Fruit fly (Drosophila melanogaster): Measurements from ENCODE around the gene CG10165.

Gene CG10165

dm6 chr2L:19489997-19490461 lies 40.1 kb downstream of the CG10165 start, which contains the start of the genes CG10194 and CG18094:
CG10194 (minus strand) TSS chr2L:19490104.
CG18094 (plus strand) TSS chr2L:19490262.
- TF ChIP-seq Sin3A (optimal IDR thresholded peaks at IDR 0.05), result no peak
- no peak for TF ChIP-seq Myc (optimal IDR thresholded peaks at IDR 0.05)
- no peak for TF ChIP-seq psq (optimal IDR thresholded peaks at IDR 0.05)
- no peak for TF ChIP-seq insv (optimal IDR thresholded peaks at IDR 0.05)
- no peak for TF ChIP-seq h (optimal IDR thresholded peaks at IDR 0.05)
- TF ChIP-seq ttk (optimal IDR thresholded peaks at IDR 0.05), result no peak

- no peak for TF ChIP-seq psq (optimal IDR thresholded peaks at IDR 0.05)
- TF ChIP-seq insv (optimal IDR thresholded peaks at IDR 0.05), result no peak
- TF ChIP-seq Sin3A (optimal IDR thresholded peaks at IDR 0.05), result no peak
- TF ChIP-seq h (optimal IDR thresholded peaks at IDR 0.05), result no peak
- TF ChIP-seq Myc (optimal IDR thresholded peaks at IDR 0.05), result no peak
- TF ChIP-seq ttk (optimal IDR thresholded peaks at IDR 0.05), result no peak
These were observed 42.9 kb downstream of the CG10165 start, which contains the start of gene CG13083 for dm6 chr2L:19487190-19487589. CG13083 (plus strand) TSS chr2L:19487490.

dm6 chr2L:19484539-19484938 lies 45.6 kb downstream of the CG10165 start, which contains the start of the genes CG10195 and CG13084:
CG10195 (minus strand) TSS chr2L:19484705.
CG13084 (plus strand) TSS chr2L:19484930.
- no peak for TF ChIP-seq Myc (optimal IDR thresholded peaks at IDR 0.05)
- TF ChIP-seq ttk (optimal IDR thresholded peaks at IDR 0.05), result no peak

dm6 chr2L:19480406-19481334 lies 49.4 kb downstream of the CG10165 start:
- TF ChIP-seq insv (optimal IDR thresholded peaks at IDR 0.05) (no peak), Myc (optimal IDR thresholded peaks at IDR 0.05) (no peak), ttk (optimal IDR thresholded peaks at IDR 0.05) (no peak), Sin3A (optimal IDR thresholded peaks at IDR 0.05) (no peak), psq (optimal IDR thresholded peaks at IDR 0.05) (no peak), h (optimal IDR thresholded peaks at IDR 0.05) (no peak)

dm6 chr2L:19479249-19479984 lies 50.7 kb downstream of the CG10165 start:
- TF ChIP-seq Myc (optimal IDR thresholded peaks at IDR 0.05) (no peak), ttk (optimal IDR thresholded peaks at IDR 0.05) (no peak), insv (optimal IDR thresholded peaks at IDR 0.05) (no peak), h (optimal IDR thresholded peaks at IDR 0.05) (no peak), Sin3A (optimal IDR thresholded peaks at IDR 0.05) (no peak), psq (optimal IDR thresholded peaks at IDR 0.05) (no peak)

Data from Kc167 (cell line).